Fruit fly (Drosophila melanogaster) whole organism, prepupa: Measurements from ENCODE around the gene CG34334.

Experiments used
- CG10669 ChIP-seq: fragments of 200-800 bp; sonication (Bioruptor generic); optimal IDR thresholded peaks from 3 replicates; lab custom pipeline; 2018; ENCODE audit warnings: missing biosample characterization, mild to moderate bottlenecking, missing genetic modification characterization, moderate library complexity
- CG11294 ChIP-seq: fragments of 200-800 bp; sonication (Bioruptor generic); IDR thresholded peaks from 2 replicates; pipeline ENCODE4 v1.3.6; 2022; ENCODE audit warnings: missing biosample characterization, missing genetic modification characterization
- CG15336 ChIP-seq: fragments of 200-800 bp; sonication (Bioruptor generic); IDR thresholded peaks from 2 replicates; pipeline ENCODE4 v1.3.6; 2022; ENCODE audit warnings: missing biosample characterization, missing genetic modification characterization
- CG6276 ChIP-seq: fragments of 200-800 bp; sonication (Bioruptor generic); optimal IDR thresholded peaks from 2 replicates; lab custom pipeline; 2017; ENCODE audit warnings: missing biosample characterization, mild to moderate bottlenecking, missing genetic modification characterization
- CG8119 ChIP-seq: fragments of 200-800 bp; sonication (Bioruptor generic); IDR thresholded peaks from 3 replicates; pipeline ENCODE4 v1.3.6; 2022; ENCODE audit warnings: missing biosample characterization, missing genetic modification characterization
- CG9139 ChIP-seq: fragments of 200-800 bp; sonication (Bioruptor generic); optimal IDR thresholded peaks from 3 replicates; lab custom pipeline; 2017; ENCODE audit warnings: missing biosample characterization, mild to moderate bottlenecking, missing genetic modification characterization
- Ets21C ChIP-seq: fragments of 200-800 bp; sonication (Bioruptor generic); optimal IDR thresholded peaks from 3 replicates; lab custom pipeline; 2016; ENCODE audit warnings: missing biosample characterization, missing genetic modification characterization
- Hr4 ChIP-seq: fragments of 200-800 bp; sonication (Bioruptor generic); optimal IDR thresholded peaks from 3 replicates; lab custom pipeline; 2016; ENCODE audit warnings: missing biosample characterization, missing genetic modification characterization
- OdsH ChIP-seq: fragments of 200-800 bp; sonication (Bioruptor generic); optimal IDR thresholded peaks from 3 replicates; lab custom pipeline; 2016; ENCODE audit warnings: missing biosample characterization, missing genetic modification characterization
- Sox15 ChIP-seq: fragments of 200-800 bp; sonication (Bioruptor generic); optimal IDR thresholded peaks from 3 replicates; lab custom pipeline; 2016; ENCODE audit warnings: missing biosample characterization, missing genetic modification characterization
- acj6 ChIP-seq: fragments of 200-800 bp; sonication (Bioruptor generic); optimal IDR thresholded peaks from 3 replicates; lab custom pipeline; 2016; ENCODE audit warnings: missing biosample characterization, missing genetic modification characterization
- ss ChIP-seq, 2 experiments: fragments of 200-800 bp; sonication (Bioruptor generic); optimal IDR thresholded peaks; 2 replicates in 1 of 2; 3 replicates in 1 of 2; lab custom pipeline; 2017 to 2018; ENCODE audit warnings: mild to moderate bottlenecking in 2 of 2, missing biosample characterization in 2 of 2, missing genetic modification characterization in 2 of 2, moderate library complexity in 1 of 2

The CG34334 gene

dm6 chrX:22917886-22918285, 45.3 kb downstream of the CG34334 start:
- TF ChIP-seq Sox15 (GFP tag; lab: Kevin White, UChicago): no peak
- no peak for TF ChIP-seq CG9139 (GFP tag; lab: Kevin White, UChicago)
- TF ChIP-seq OdsH: no peak
- no peak for TF ChIP-seq CG8119 (GFP tag; lab: Robert Waterston, UW)
- no peak for TF ChIP-seq CG11294 (GFP tag; lab: Robert Waterston, UW)
- no peak for TF ChIP-seq CG15336 (GFP tag; lab: Robert Waterston, UW)
- TF ChIP-seq ss (GFP tag; optimal IDR thresholded peaks at IDR 0.05; lab: Kevin White, UChicago): no peak
- no peak for TF ChIP-seq acj6 (GFP tag; lab: Kevin White, UChicago)
- TF ChIP-seq Hr4 (GFP tag; lab: Kevin White, UChicago): no peak
- no peak for TF ChIP-seq Ets21C (GFP tag; lab: Kevin White, UChicago)
- no peak for TF ChIP-seq CG10669 (GFP tag; lab: Kevin White, UChicago)
- TF ChIP-seq CG6276 (GFP tag; lab: Kevin White, UChicago): no peak
